Worm (Caenorhabditis elegans): ENCODE data around the gene col-106.

- TF ChIP-seq nfya-1 (tag; optimal IDR thresholded peaks at IDR 0.05; ENCODE audit: insufficient read depth) (no peak), ZK546.5 (tag; optimal IDR thresholded peaks at IDR 0.05) (no peak), skn-1 (tag; optimal IDR thresholded peaks at IDR 0.05) (no peak), pqm-1 (tag; optimal IDR thresholded peaks at IDR 0.05) (no peak), ceh-16 (tag; optimal IDR thresholded peaks at IDR 0.05) (no peak), ceh-28 (tag; optimal IDR thresholded peaks at IDR 0.05) (no peak), nhr-77 (tag; optimal IDR thresholded peaks at IDR 0.05) (no peak), nhr-12 (tag; optimal IDR thresholded peaks at IDR 0.05) (no peak), nhr-11 (tag; optimal IDR thresholded peaks at IDR 0.05) (no peak), ztf-4 (tag; optimal IDR thresholded peaks at IDR 0.05) (no peak), nhr-25 (tag; optimal IDR thresholded peaks at IDR 0.05) (no peak)
Observed at ce11 chrIV:1458192-1458591, 2.4 kb downstream of the col-106 start.
